2 fruit fly cellular contexts compared by ENCODE assay signal in the genomic region with DNA sequence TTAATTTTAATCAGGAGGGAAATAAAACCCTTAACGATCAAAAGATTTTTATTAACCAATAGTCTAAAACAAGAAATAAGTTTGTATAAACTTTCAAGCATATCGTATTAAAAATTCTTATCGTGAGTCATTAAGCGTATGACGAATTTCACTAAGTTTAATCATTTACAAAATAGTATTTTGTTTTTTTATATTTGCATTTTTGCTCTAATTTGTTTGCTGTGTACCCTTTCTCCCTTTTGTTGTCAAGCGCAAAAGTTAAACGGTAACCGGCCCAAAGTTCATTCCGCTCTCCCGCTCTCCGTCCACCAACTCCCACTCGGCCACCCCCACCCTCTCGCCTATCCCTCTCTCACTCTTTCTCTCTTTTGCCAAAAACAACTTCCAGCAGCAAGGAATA.
TF ChIP-seq lines count a peak whose summit lies in the region.

No protein-coding gene starts in this region.

TF ChIP-seq in whole organism, embryonic, 481 proteins besides CTCF, POLR2A, EP300 and RAD21 (continued from another document):
- TF ChIP-seq al (GFP tag; IDR thresholded peaks at IDR 0.05; lab: Robert Waterston, UW) (no peak), gem (tag; optimal IDR thresholded peaks at IDR 0.05; lab: Kevin White, UChicago) (peak; percentile 24), Drgx (GFP tag; IDR thresholded peaks at IDR 0.05; lab: Robert Waterston, UW) (peak; percentile 6; the same call in 1 of the 2 replicates)

TF ChIP-seq in whole organism, prepupa, 60 proteins besides CTCF, POLR2A, EP300 and RAD21 (continued from another document):
- TF ChIP-seq CG9139 (GFP tag; optimal IDR thresholded peaks at IDR 0.05; lab: Kevin White, UChicago) (no peak), CG6808 (GFP tag; optimal IDR thresholded peaks at IDR 0.05; lab: Kevin White, UChicago) (no peak), CG8119 (GFP tag; IDR thresholded peaks at IDR 0.05; lab: Robert Waterston, UW) (no peak), achi (GFP tag; optimal IDR thresholded peaks at IDR 0.05; lab: Kevin White, UChicago) (peak; percentile 21), CG10631 (GFP tag; optimal IDR thresholded peaks at IDR 0.05; lab: Kevin White, UChicago) (no peak), fd59A (GFP tag; optimal IDR thresholded peaks at IDR 0.05; lab: Kevin White, UChicago) (no peak), CG3032 (tag; optimal IDR thresholded peaks at IDR 0.05; lab: Kevin White, UChicago) (no peak), Hr4 (GFP tag; optimal IDR thresholded peaks at IDR 0.05; lab: Kevin White, UChicago) (no peak), dac (GFP tag; optimal IDR thresholded peaks at IDR 0.05; lab: Kevin White, UChicago) (no peak), eg (GFP tag; IDR thresholded peaks at IDR 0.05; lab: Robert Waterston, UW) (0 out of 3 replicates have a peak, but pooled peaks have one; percentile 35), fd85E (GFP tag; optimal IDR thresholded peaks at IDR 0.05; lab: Kevin White, UChicago) (no peak), lz (GFP tag; optimal IDR thresholded peaks at IDR 0.05; lab: Kevin White, UChicago) (peak; percentile 55), Sox15 (GFP tag; optimal IDR thresholded peaks at IDR 0.05; lab: Kevin White, UChicago) (no peak), CG10669 (GFP tag; optimal IDR thresholded peaks at IDR 0.05; lab: Kevin White, UChicago) (peak; percentile 1), CG32006 (GFP tag; optimal IDR thresholded peaks at IDR 0.05; lab: Kevin White, UChicago) (peak; percentile 16), CG16779 (tag; optimal IDR thresholded peaks at IDR 0.05; lab: Kevin White, UChicago) (no peak), CG6854 (GFP tag; optimal IDR thresholded peaks at IDR 0.05; lab: Kevin White, UChicago) (peak; percentile 10), fkh (GFP tag; optimal IDR thresholded peaks at IDR 0.05; lab: Kevin White, UChicago) (no peak), CG1621 (tag; optimal IDR thresholded peaks at IDR 0.05; lab: Kevin White, UChicago) (no peak), CG11762 (GFP tag; optimal IDR thresholded peaks at IDR 0.05; lab: Kevin White, UChicago; ENCODE audit: insufficient read depth) (no peak), svp (GFP tag; lab: Kevin White, UChicago) (no peak), CG6163 (GFP tag; IDR thresholded peaks at IDR 0.05; lab: Robert Waterston, UW) (peak; percentile 33; the same call in 1 of the 3 replicates), CG6792 (GFP tag; optimal IDR thresholded peaks at IDR 0.05; lab: Kevin White, UChicago) (peak; percentile 16), Gug (GFP tag; IDR thresholded peaks at IDR 0.05; lab: Robert Waterston, UW) (no peak), topi (GFP tag; optimal IDR thresholded peaks at IDR 0.05; lab: Kevin White, UChicago) (peak; percentile 79), ss (GFP tag; optimal IDR thresholded peaks at IDR 0.05; lab: Kevin White, UChicago) (no peak), Hr39 (GFP tag; optimal IDR thresholded peaks at IDR 0.05; lab: Kevin White, UChicago) (peak; percentile 68), esn (GFP tag; optimal IDR thresholded peaks at IDR 0.05; lab: Kevin White, UChicago) (peak; percentile 40), CG31627 (GFP tag; optimal IDR thresholded peaks at IDR 0.05; lab: Kevin White, UChicago) (peak; percentile 67), Smox (GFP tag; optimal IDR thresholded peaks at IDR 0.05; lab: Kevin White, UChicago) (peak; percentile 61), Sox102F (GFP tag; optimal IDR thresholded peaks at IDR 0.05; lab: Kevin White, UChicago) (peak; percentile 33), Ets96B (tag; optimal IDR thresholded peaks at IDR 0.05; lab: Kevin White, UChicago) (no peak), spab (GFP tag; optimal IDR thresholded peaks at IDR 0.05; lab: Kevin White, UChicago) (no peak), dsx (GFP tag; optimal IDR thresholded peaks at IDR 0.05; lab: Kevin White, UChicago; ENCODE audit: poor library complexity, severe bottlenecking) (no peak), Eip78C (GFP tag; lab: Kevin White, UChicago) (peak; percentile 80), net (GFP tag; optimal IDR thresholded peaks at IDR 0.05; lab: Kevin White, UChicago) (no peak), CG11902 (GFP tag; optimal IDR thresholded peaks at IDR 0.05; lab: Kevin White, UChicago) (peak; percentile 2)
